Worm (Caenorhabditis elegans): ENCODE measurements around the gene F55C9.11.

The F55C9.11 gene

DNA sequence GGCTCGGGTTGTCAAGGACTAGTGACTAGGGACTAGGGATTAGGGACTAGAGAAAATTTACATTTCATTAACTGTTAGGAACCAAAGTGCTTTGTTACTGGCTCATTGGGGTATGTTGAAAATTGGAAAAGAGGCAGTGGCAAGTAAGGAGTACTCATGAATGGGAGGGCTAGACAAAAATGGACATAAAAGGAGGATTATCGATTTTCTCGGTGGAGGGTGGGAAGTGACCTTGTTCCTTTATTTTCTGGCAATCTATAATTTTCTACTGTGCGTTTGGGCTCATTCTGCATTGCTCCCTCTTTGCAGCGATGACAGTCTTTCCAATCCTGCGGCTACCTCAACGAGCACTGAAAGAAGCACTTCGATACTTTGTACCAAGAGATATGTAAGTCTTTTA lies 12.0 kb downstream of the F55C9.11 start, which contains the start of gene fbxb-60:
Gene fbxb-60 (plus strand): TSS at position 301 of the 400 bp plus-strand sequence.
- TF ChIP-seq ceh-28 (tag; optimal IDR thresholded peaks at IDR 0.05) (peak; percentile 9), ceh-20 (GFP tag; IDR thresholded peaks at IDR 0.05) (no peak), egl-27 (tag; optimal IDR thresholded peaks at IDR 0.05) (no peak), spr-1 (tag; optimal IDR thresholded peaks at IDR 0.05) (no peak), T20F7.1 (GFP tag; optimal IDR thresholded peaks at IDR 0.05) (no peak), aha-1 (tag) (peak; percentile 76), hmg-1.1 (GFP tag; IDR thresholded peaks at IDR 0.05) (no peak), R02D3.7 (tag; optimal IDR thresholded peaks at IDR 0.05) (no peak)

ce11 chrV:19296723-19297122 lies 12.8 kb downstream of the F55C9.11 start, which contains the start of gene F55C9.6:
F55C9.6 (minus strand) TSS chrV:19296823.
- TF ChIP-seq ceh-62 (tag; optimal IDR thresholded peaks at IDR 0.05), result no peak
- no peak for TF ChIP-seq F37D6.2 (tag; optimal IDR thresholded peaks at IDR 0.05)
- TF ChIP-seq skn-1 (tag; optimal IDR thresholded peaks at IDR 0.05), result no peak

- TF ChIP-seq snpc-4 (tag; optimal IDR thresholded peaks at IDR 0.05) (no peak), ZK337.2 (GFP tag; IDR thresholded peaks at IDR 0.05) (no peak), F44E2.7 (GFP tag; IDR thresholded peaks at IDR 0.05) (no peak), dmd-8 (GFP tag; IDR thresholded peaks at IDR 0.05) (no peak), rbr-2 (tag; optimal IDR thresholded peaks at IDR 0.05) (no peak), zag-1 (tag; optimal IDR thresholded peaks at IDR 0.05) (no peak), ztf-7 (tag; optimal IDR thresholded peaks at IDR 0.05) (no peak), Y75B8A.6 (GFP tag; IDR thresholded peaks at IDR 0.05) (no peak), F49E8.2 (tag; optimal IDR thresholded peaks at IDR 0.05; ENCODE audit: borderline replicate concordance) (no peak), ceh-44 (GFP tag; IDR thresholded peaks at IDR 0.05) (no peak), madf-5 (GFP tag; IDR thresholded peaks at IDR 0.05) (no peak), jun-1 (tag; optimal IDR thresholded peaks at IDR 0.05) (no peak), saeg-2 (GFP tag; IDR thresholded peaks at IDR 0.05) (no peak), mxl-3 (GFP tag; optimal IDR thresholded peaks at IDR 0.05) (no peak), nhr-77 (tag; optimal IDR thresholded peaks at IDR 0.05) (no peak), aly-2 (tag; optimal IDR thresholded peaks at IDR 0.05) (no peak), mxl-2 (GFP tag; conservative IDR thresholded peaks at IDR 0.05) (no peak), D1046.2 (GFP tag; IDR thresholded peaks at IDR 0.05) (no peak), unc-62 (GFP tag; optimal IDR thresholded peaks at IDR 0.05 in 1 of 2) (no peak), unc-62 (tag; optimal IDR thresholded peaks at IDR 0.05) (no peak)
Measured at ce11 chrV:19293025-19293424, 16.5 kb downstream of the F55C9.11 start, which contains the start of gene F55C9.5. F55C9.5 (minus strand) TSS chrV:19293125.

DNA sequence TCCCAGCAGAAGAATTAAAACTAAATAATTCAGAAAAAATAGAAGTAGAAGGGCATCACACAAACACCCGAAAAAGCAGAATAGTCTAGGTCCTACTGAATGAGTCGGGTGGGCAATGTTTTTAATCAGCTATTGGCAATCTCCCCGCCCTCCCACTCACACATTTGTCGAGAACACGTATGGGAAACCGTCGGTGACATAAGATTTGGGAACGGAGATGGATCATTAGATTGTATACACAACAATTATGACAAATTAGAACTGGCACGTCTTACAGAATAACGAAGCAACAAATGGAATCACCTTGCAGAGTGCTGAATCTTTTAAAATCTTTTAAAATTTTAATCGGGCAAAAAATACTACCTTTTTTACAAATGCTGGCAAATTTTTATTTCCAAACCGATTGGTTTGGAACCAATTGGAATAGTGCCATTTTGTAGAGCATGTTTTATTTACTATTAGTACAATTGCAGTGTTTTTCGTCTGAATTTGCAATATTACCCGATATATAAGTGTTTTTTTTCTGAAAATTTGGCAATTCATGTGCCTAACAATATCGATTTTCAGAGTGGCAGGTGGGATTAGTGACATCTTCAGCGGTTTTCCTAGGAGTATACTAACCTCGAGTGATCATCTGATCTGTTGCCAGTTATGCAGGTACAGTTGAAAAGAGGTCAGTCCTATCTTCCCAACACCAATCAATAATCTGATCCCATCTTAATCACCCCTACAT lies 21.3 kb downstream of the F55C9.11 start, which contains the start of the genes F55C9.3 and fbxb-57:
Gene F55C9.3 (minus strand): TSS at position 101 of the 733 bp plus-strand sequence.
Gene fbxb-57 (plus strand): TSS at position 683 of the 733 bp plus-strand sequence.
- TF ChIP-seq unc-62 (GFP tag; optimal IDR thresholded peaks at IDR 0.05 in 1 of 2), result peak in 1 of 2 experiments; percentile 71
- TF ChIP-seq unc-62 (tag; optimal IDR thresholded peaks at IDR 0.05), result no peak
- TF ChIP-seq madf-5 (GFP tag; IDR thresholded peaks at IDR 0.05), result no peak
- TF ChIP-seq rbr-2 (tag; optimal IDR thresholded peaks at IDR 0.05), result no peak

ce11 chrV:19285921-19286320 lies 23.6 kb downstream of the F55C9.11 start:
- TF ChIP-seq unc-62 (GFP tag; optimal IDR thresholded peaks at IDR 0.05 in 1 of 2) (peak in 1 of 2 experiments; percentile 21), unc-62 (tag; optimal IDR thresholded peaks at IDR 0.05) (no peak), lin-29 (GFP tag; IDR thresholded peaks at IDR 0.05) (no peak), zip-11 (GFP tag; IDR thresholded peaks at IDR 0.05) (no peak)
